Worm (Caenorhabditis elegans) whole organism, late embryonic: Measurements from ENCODE around the gene F26H11.8.

Source experiments
- C38D4.7 ChIP-seq: fragments of 200-800 bp; sonication (Bioruptor generic); optimal IDR thresholded peaks from 2 replicates; lab custom pipeline; 2018; ENCODE audit warnings: mild to moderate bottlenecking, missing genetic modification characterization, moderate library complexity, missing compliant biosample characterization
- ahr-1 ChIP-seq: sonication (generic microtip); optimal IDR thresholded peaks from 2 replicates; lab custom pipeline; 2016; ENCODE audit warnings: missing genetic modification characterization, missing compliant biosample characterization
- fax-1 ChIP-seq: sonication (generic microtip); optimal IDR thresholded peaks from 2 replicates; lab custom pipeline; 2016; ENCODE audit warnings: missing genotype, missing genetic modification characterization, missing compliant biosample characterization
- gmeb-2 ChIP-seq: sonication (generic microtip); optimal IDR thresholded peaks from 2 replicates; lab custom pipeline; 2016; ENCODE audit warnings: missing genetic modification characterization, inconsistent platforms, missing compliant biosample characterization
- hlh-30 ChIP-seq: sonication (generic microtip); optimal IDR thresholded peaks from 2 replicates; lab custom pipeline; 2017; ENCODE audit warnings: antibody characterized with exemption, missing genetic modification characterization, missing compliant biosample characterization; ENCODE audit not compliant: insufficient read depth
- nhr-11 ChIP-seq: fragments of 150-350 bp; optimal IDR thresholded peaks from 2 replicates; lab custom pipeline; 2014; ENCODE audit warnings: missing biosample characterization, missing genetic modification characterization

- TF ChIP-seq nhr-11 (no peak), fax-1 (tag; lab: Kevin White, UChicago) (no peak), hlh-30 (tag; lab: Kevin White, UChicago) (peak; percentile 44), C38D4.7 (GFP tag; lab: Kevin White, UChicago) (no peak), gmeb-2 (tag; lab: Kevin White, UChicago) (no peak), ahr-1 (no peak)
Measured at ce11 chrII:14404266-14404665, 16.0 kb downstream of the F26H11.8 start.
